Fruit fly (Drosophila melanogaster): Measurements from ENCODE around the gene CG14434.

The CG14434 gene

dm6 chrX:6803312-6803794, 63.6 kb downstream of the CG14434 start, which contains the start of the genes C3G and pod1 (continued):
- TF ChIP-seq CG1792 (GFP tag; optimal IDR thresholded peaks at IDR 0.05) (peak; percentile 18), btn (GFP tag; optimal IDR thresholded peaks at IDR 0.05) (no peak), fd64A (GFP tag; optimal IDR thresholded peaks at IDR 0.05) (no peak), Fer1 (GFP tag; optimal IDR thresholded peaks at IDR 0.05) (peak; percentile 15), CG17359 (tag; optimal IDR thresholded peaks at IDR 0.05) (no peak), Side (GFP tag; optimal IDR thresholded peaks at IDR 0.05) (peak; percentile 21), Hsf (GFP tag; optimal IDR thresholded peaks at IDR 0.05) (peak; percentile 43), CG3847 (GFP tag; IDR thresholded peaks at IDR 0.05) (peak; percentile 60), CG8281 (tag; optimal IDR thresholded peaks at IDR 0.05) (no peak), CG6813 (GFP tag; optimal IDR thresholded peaks at IDR 0.05) (no peak), gce (GFP tag; IDR thresholded peaks at IDR 0.05) (no peak), stc (GFP tag; IDR thresholded peaks at IDR 0.05) (no peak), da (GFP tag; optimal IDR thresholded peaks at IDR 0.05) (no peak), CG3995 (GFP tag; optimal IDR thresholded peaks at IDR 0.05) (peak; percentile 92), Med (GFP tag) (peak; percentile 90), gem (tag; optimal IDR thresholded peaks at IDR 0.05) (peak; percentile 5), CG13775 (GFP tag; optimal IDR thresholded peaks at IDR 0.05) (no peak), CG11247 (GFP tag; IDR thresholded peaks at IDR 0.05) (0 out of 2 replicates have a peak, but pooled peaks have one; percentile 8), CHES-1-like (GFP tag; optimal IDR thresholded peaks at IDR 0.05) (peak; percentile 70), dm (GFP tag; optimal IDR thresholded peaks at IDR 0.05) (no peak), CG18262 (tag; optimal IDR thresholded peaks at IDR 0.05) (no peak), tll (GFP tag; optimal IDR thresholded peaks at IDR 0.05) (no peak), klu (GFP tag; IDR thresholded peaks at IDR 0.05) (no peak), Tbp (GFP tag; optimal IDR thresholded peaks at IDR 0.05) (no peak), disco-r (GFP tag; optimal IDR thresholded peaks at IDR 0.05) (no peak), CG10209 (GFP tag; optimal IDR thresholded peaks at IDR 0.05) (no peak), emc (GFP tag; optimal IDR thresholded peaks at IDR 0.05) (no peak), CG7357 (GFP tag; IDR thresholded peaks at IDR 0.05) (no peak), CG14441 (GFP tag; IDR thresholded peaks at IDR 0.05) (no peak), CG7271 (tag; optimal IDR thresholded peaks at IDR 0.05) (no peak), CG8089 (GFP tag; optimal IDR thresholded peaks at IDR 0.05) (no peak), lilli (GFP tag; optimal IDR thresholded peaks at IDR 0.05) (peak; percentile 54), gsb-n (tag; optimal IDR thresholded peaks at IDR 0.05) (no peak), CG43689 (GFP tag; IDR thresholded peaks at IDR 0.05) (no peak), BEAF-32 (GFP tag; optimal IDR thresholded peaks at IDR 0.05) (peak; percentile 99), fru (optimal IDR thresholded peaks at IDR 0.05) (no peak), grau (tag; optimal IDR thresholded peaks at IDR 0.05) (peak; percentile 40), CG17802 (tag; optimal IDR thresholded peaks at IDR 0.05) (no peak), Ets97D (GFP tag; optimal IDR thresholded peaks at IDR 0.05) (peak; percentile 85), lmd (GFP tag; IDR thresholded peaks at IDR 0.05) (no peak), ab (GFP tag; optimal IDR thresholded peaks at IDR 0.05) (no peak), CG13624 (GFP tag; optimal IDR thresholded peaks at IDR 0.05) (peak; percentile 78), Adf1 (GFP tag; IDR thresholded peaks at IDR 0.05) (no peak), insv (GFP tag; optimal IDR thresholded peaks at IDR 0.05) (no peak), hb (GFP tag; IDR thresholded peaks at IDR 0.05; ENCODE audit: partially characterized antibody) (peak; percentile 98), en (GFP tag; optimal IDR thresholded peaks at IDR 0.05) (no peak), Atf6 (GFP tag; IDR thresholded peaks at IDR 0.05) (no peak), Rfx (GFP tag; IDR thresholded peaks at IDR 0.05) (peak; percentile 62), CG2889 (GFP tag; IDR thresholded peaks at IDR 0.05) (no peak), tin (GFP tag; optimal IDR thresholded peaks at IDR 0.05) (peak; percentile 32), CG11723 (GFP tag; optimal IDR thresholded peaks at IDR 0.05) (no peak), tna (GFP tag; IDR thresholded peaks at IDR 0.05; ENCODE audit: partially characterized antibody) (peak; percentile 98)
